Worm (Caenorhabditis elegans) whole organism, young adult: ENCODE measurements around the gene eri-5.

ENCODE experiments used
- B0035.1 ChIP-seq: sonication (generic microtip); optimal IDR thresholded peaks from 2 replicates; lab custom pipeline; 2016; ENCODE audit warnings: missing genetic modification characterization, mild to moderate bottlenecking, missing compliant biosample characterization, missing genotype, missing genetic modification reagents
- C17E4.6 ChIP-seq: fragments of 200-800 bp; sonication (Bioruptor generic); IDR thresholded peaks from 2 replicates; pipeline ENCODE4 v1.3.6; 2022; ENCODE audit warnings: missing genetic modification reagents, missing genetic modification characterization, missing compliant biosample characterization
- D2030.7 ChIP-seq: fragments of 200-800 bp; sonication (Bioruptor generic); IDR thresholded peaks from 2 replicates; pipeline ENCODE4 v1.3.6; 2022; ENCODE audit warnings: missing genetic modification reagents, missing genetic modification characterization, missing compliant biosample characterization
- F22D6.2 ChIP-seq: sonication (generic microtip); optimal IDR thresholded peaks from 2 replicates; lab custom pipeline; 2016; ENCODE audit warnings: mild to moderate bottlenecking, missing genetic modification characterization, missing compliant biosample characterization
- K11D2.4 ChIP-seq: fragments of 200-800 bp; sonication (Bioruptor generic); IDR thresholded peaks from 2 replicates; pipeline ENCODE4 v1.3.6; 2022; ENCODE audit warnings: missing genetic modification reagents, missing genetic modification characterization, missing compliant biosample characterization
- T26A5.8 ChIP-seq: sonication (generic microtip); optimal IDR thresholded peaks from 2 replicates; lab custom pipeline; 2016; ENCODE audit warnings: missing genetic modification characterization, missing compliant biosample characterization
- Y53G8AR.9 ChIP-seq: fragments of 200-800 bp; sonication (Bioruptor generic); conservative IDR thresholded peaks from 2 replicates; pipeline ENCODE4 v1.3.6; 2022; ENCODE audit warnings: missing genetic modification reagents, missing genetic modification characterization, missing compliant biosample characterization
- Y95B8A.8 ChIP-seq: fragments of 200-800 bp; sonication (Bioruptor generic); IDR thresholded peaks from 2 replicates; pipeline ENCODE4 v1.3.6; 2022; ENCODE audit warnings: missing genetic modification reagents, missing genetic modification characterization, missing compliant biosample characterization
- akir-1 ChIP-seq: fragments of 200-800 bp; sonication (Bioruptor generic); optimal IDR thresholded peaks from 2 replicates; lab custom pipeline; 2018; ENCODE audit warnings: mild to moderate bottlenecking, missing genetic modification characterization, moderate library complexity, missing compliant biosample characterization
- ama-1 ChIP-seq, 3 experiments: fragments of 150-350 bp in 1 of 3; sonication (generic microtip) in 2 of 3; optimal IDR thresholded peaks; 2 replicates each; lab custom pipeline; 2014 to 2018; ENCODE audit warnings: missing biosample characterization in 2 of 3, missing genetic modification characterization in 2 of 3, missing genetic modification reagents in 2 of 3
- aptf-3 ChIP-seq: fragments of 200-800 bp; sonication (Bioruptor generic); IDR thresholded peaks from 2 replicates; pipeline ENCODE4 v1.3.6; 2022; ENCODE audit warnings: missing genetic modification characterization, missing compliant biosample characterization
- athp-1 ChIP-seq: sonication (generic microtip); optimal IDR thresholded peaks from 2 replicates; lab custom pipeline; 2017; ENCODE audit warnings: mild to moderate bottlenecking, missing genetic modification characterization, missing compliant biosample characterization
- chd-7 ChIP-seq: sonication (generic microtip); optimal IDR thresholded peaks from 2 replicates; lab custom pipeline; 2016; ENCODE audit warnings: mild to moderate bottlenecking, missing genetic modification characterization, moderate library complexity, missing compliant biosample characterization
- dox-1 ChIP-seq: fragments of 200-800 bp; sonication (Bioruptor generic); IDR thresholded peaks from 2 replicates; pipeline ENCODE4 v1.3.6; 2022; ENCODE audit warnings: missing genetic modification reagents, missing genetic modification characterization, missing compliant biosample characterization
- dpl-1 ChIP-seq: fragments of 150-350 bp; optimal IDR thresholded peaks from 2 replicates; lab custom pipeline; 2014; ENCODE audit warnings: missing biosample characterization, missing genetic modification reagents, missing genetic modification characterization
- egl-18 ChIP-seq: fragments of 200-800 bp; sonication (Bioruptor generic); IDR thresholded peaks from 2 replicates; pipeline ENCODE4 v1.3.6; 2022; ENCODE audit warnings: missing genetic modification reagents, missing genetic modification characterization, missing compliant biosample characterization
- egrh-3 ChIP-seq: fragments of 200-800 bp; sonication (Bioruptor generic); IDR thresholded peaks from 2 replicates; pipeline ENCODE4 v1.3.6; 2022; ENCODE audit warnings: missing genetic modification reagents, missing genetic modification characterization, missing compliant biosample characterization
- ekl-4 ChIP-seq: fragments of 200-800 bp; sonication (Bioruptor generic); IDR thresholded peaks from 2 replicates; pipeline ENCODE4 v1.3.6; 2022; ENCODE audit warnings: missing genetic modification reagents, missing genetic modification characterization, missing compliant biosample characterization
- fkh-3 ChIP-seq: sonication (generic microtip); optimal IDR thresholded peaks from 2 replicates; lab custom pipeline; 2016; ENCODE audit warnings: mild to moderate bottlenecking, missing genetic modification characterization, missing compliant biosample characterization
- gei-17 ChIP-seq: fragments of 200-800 bp; sonication (Bioruptor generic); optimal IDR thresholded peaks from 2 replicates; lab custom pipeline; 2018; ENCODE audit warnings: mild to moderate bottlenecking, missing genetic modification characterization, missing compliant biosample characterization
- him-1 ChIP-seq: sonication (generic microtip); optimal IDR thresholded peaks from 2 replicates; lab custom pipeline; 2016; ENCODE audit warnings: missing genotype, missing genetic modification reagents, missing genetic modification characterization, missing compliant biosample characterization
- hlh-12 ChIP-seq: sonication (generic microtip); optimal IDR thresholded peaks from 2 replicates; lab custom pipeline; 2016; ENCODE audit warnings: missing genetic modification characterization, missing compliant biosample characterization
- hmg-20 ChIP-seq: fragments of 200-800 bp; sonication (Bioruptor generic); IDR thresholded peaks from 2 replicates; pipeline ENCODE4 v1.3.6; 2022; ENCODE audit warnings: missing genetic modification reagents, missing genetic modification characterization, missing compliant biosample characterization
- hsf-1 ChIP-seq: fragments of 200-800 bp; sonication (Bioruptor generic); IDR thresholded peaks from 2 replicates; pipeline ENCODE4 v1.3.6; 2022; ENCODE audit warnings: missing genetic modification reagents, missing genetic modification characterization, missing compliant biosample characterization
- lin-40 ChIP-seq: sonication (generic microtip); optimal IDR thresholded peaks from 2 replicates; lab custom pipeline; 2016; ENCODE audit warnings: missing genetic modification characterization, mild to moderate bottlenecking, missing compliant biosample characterization, missing genotype, missing genetic modification reagents
- lin-54 ChIP-seq: fragments of 200-800 bp; sonication (Bioruptor generic); optimal IDR thresholded peaks from 2 replicates; lab custom pipeline; 2018; ENCODE audit warnings: mild to moderate bottlenecking, missing genetic modification characterization, missing compliant biosample characterization
- lir-1 ChIP-seq: fragments of 200-800 bp; sonication (Bioruptor generic); conservative IDR thresholded peaks from 2 replicates; pipeline ENCODE4 v1.3.6; 2022; ENCODE audit warnings: missing genetic modification reagents, missing genetic modification characterization, missing compliant biosample characterization
- mcd-1 ChIP-seq: fragments of 200-800 bp; sonication (Bioruptor generic); IDR thresholded peaks from 2 replicates; pipeline ENCODE4 v1.3.6; 2022; ENCODE audit warnings: missing genetic modification reagents, missing genetic modification characterization, missing compliant biosample characterization
- mel-28 ChIP-seq: sonication (generic microtip); optimal IDR thresholded peaks from 2 replicates; lab custom pipeline; 2016; ENCODE audit warnings: borderline replicate concordance, mild to moderate bottlenecking, missing genetic modification characterization, missing compliant biosample characterization
- mes-4 ChIP-seq: sonication (generic microtip); optimal IDR thresholded peaks from 2 replicates; lab custom pipeline; 2016; ENCODE audit warnings: missing genotype, missing genetic modification characterization, missing compliant biosample characterization
- nfya-1 ChIP-seq: sonication (generic microtip); optimal IDR thresholded peaks from 2 replicates; lab custom pipeline; 2017; ENCODE audit warnings: antibody characterized with exemption, missing compliant biosample characterization, missing genetic modification characterization, borderline replicate concordance; ENCODE audit not compliant: insufficient read depth
- nfya-2 ChIP-seq: fragments of 200-800 bp; sonication (Bioruptor generic); IDR thresholded peaks from 2 replicates; pipeline ENCODE4 v1.3.6; 2022; ENCODE audit warnings: missing genetic modification reagents, missing genetic modification characterization, missing compliant biosample characterization
- nfyb-1 ChIP-seq: fragments of 200-800 bp; sonication (Bioruptor generic); IDR thresholded peaks from 2 replicates; pipeline ENCODE4 v1.3.6; 2022; ENCODE audit warnings: missing genetic modification reagents, missing genetic modification characterization, missing compliant biosample characterization
- nhr-27 ChIP-seq: fragments of 200-800 bp; sonication (Bioruptor generic); optimal IDR thresholded peaks from 2 replicates; lab custom pipeline; 2018; ENCODE audit warnings: mild to moderate bottlenecking, missing genetic modification characterization, moderate library complexity, missing compliant biosample characterization
- nhr-80 ChIP-seq: sonication (generic microtip); optimal IDR thresholded peaks from 2 replicates; lab custom pipeline; 2016; ENCODE audit warnings: missing genetic modification characterization, missing compliant biosample characterization
- pbrm-1 ChIP-seq: fragments of 200-800 bp; sonication (Bioruptor generic); IDR thresholded peaks from 2 replicates; pipeline ENCODE4 v1.3.6; 2022; ENCODE audit warnings: missing genetic modification reagents, missing genetic modification characterization, missing compliant biosample characterization
- rcor-1 ChIP-seq: fragments of 200-800 bp; sonication (Bioruptor generic); IDR thresholded peaks from 2 replicates; pipeline ENCODE4 v1.3.6; 2022; ENCODE audit warnings: missing genetic modification reagents, missing genetic modification characterization, missing compliant biosample characterization
- rec-8 ChIP-seq, 2 experiments: sonication (generic microtip); optimal IDR thresholded peaks; 2 replicates each; lab custom pipeline; 2016; ENCODE audit warnings: mild to moderate bottlenecking in 2 of 2, missing genetic modification characterization in 2 of 2, missing genetic modification reagents in 2 of 2, missing genotype in 2 of 2, missing biosample characterization in 1 of 2, missing compliant biosample characterization in 1 of 2, moderate library complexity in 1 of 2
- rpc-1 ChIP-seq, 2 experiments: fragments of 150-350 bp in 1 of 2; sonication (generic microtip) in 1 of 2; optimal IDR thresholded peaks; 2 replicates each; lab custom pipeline; 2014 to 2018; ENCODE audit warnings: missing biosample characterization in 1 of 2, missing genetic modification characterization in 1 of 2, missing genetic modification reagents in 1 of 2, missing genotype in 1 of 2
- snpc-4 ChIP-seq, 5 experiments: fragments of 150-350 bp in 1 of 5; sonication (generic microtip) in 4 of 5; optimal IDR thresholded peaks; 2 replicates each; lab custom pipeline; 2014 to 2018; ENCODE audit warnings: missing genetic modification characterization in 5 of 5, missing biosample characterization in 3 of 5, antibody characterized with exemption in 2 of 5, mild to moderate bottlenecking in 2 of 5, missing compliant biosample characterization in 2 of 5, missing genotype in 2 of 5, moderate library complexity in 2 of 5, missing genetic modification reagents in 1 of 5
- unc-62 ChIP-seq: fragments of 150-350 bp; optimal IDR thresholded peaks from 2 replicates; lab custom pipeline; 2014; ENCODE audit warnings: missing biosample characterization, missing genetic modification reagents, missing genetic modification characterization
- xnd-1 ChIP-seq: sonication (generic microtip); optimal IDR thresholded peaks from 2 replicates; lab custom pipeline; 2016; ENCODE audit warnings: missing genotype, missing genetic modification reagents, missing genetic modification characterization, missing compliant biosample characterization
- zim-3 ChIP-seq: sonication (generic microtip); optimal IDR thresholded peaks from 2 replicates; lab custom pipeline; 2017; ENCODE audit warnings: mild to moderate bottlenecking, missing genetic modification characterization, moderate library complexity, missing compliant biosample characterization
- ztf-22 ChIP-seq: fragments of 200-800 bp; sonication (Bioruptor generic); optimal IDR thresholded peaks from 2 replicates; lab custom pipeline; 2018; ENCODE audit warnings: mild to moderate bottlenecking, missing genetic modification characterization, moderate library complexity, missing compliant biosample characterization
- ztf-25 ChIP-seq: fragments of 200-800 bp; sonication (Bioruptor generic); IDR thresholded peaks from 2 replicates; pipeline ENCODE4 v1.3.6; 2022; ENCODE audit warnings: missing genetic modification reagents, missing genetic modification characterization, missing compliant biosample characterization
- ztf-3 ChIP-seq: fragments of 200-800 bp; sonication (Bioruptor generic); optimal IDR thresholded peaks from 2 replicates; lab custom pipeline; 2018; ENCODE audit warnings: mild to moderate bottlenecking, missing genetic modification characterization, missing compliant biosample characterization
- ztf-6 ChIP-seq: fragments of 200-800 bp; sonication (Bioruptor generic); IDR thresholded peaks from 2 replicates; pipeline ENCODE4 v1.3.6; 2022; ENCODE audit warnings: missing genetic modification reagents, missing genetic modification characterization, missing compliant biosample characterization

The eri-5 gene

ce11 chrIV:2388949-2389495 is 1.6 kb upstream of the eri-5 start, which contains the start of gene trap-3:
TSS of gene trap-3 (plus strand) at chrIV:2389445.
- TF ChIP-seq egrh-3 (GFP tag; lab: Robert Waterston, UW) (peak; percentile 71), D2030.7 (GFP tag; lab: Robert Waterston, UW) (peak; percentile 96), him-1 (tag; lab: Kevin White, UChicago) (peak; percentile 89), rec-8 (tag; optimal IDR thresholded peaks at IDR 0.05; lab: Kevin White, UChicago) (peak in 1 of 2 experiments; percentile 59), hmg-20 (GFP tag; lab: Robert Waterston, UW) (peak; percentile 86), rpc-1 (optimal IDR thresholded peaks at IDR 0.05; lab: Kevin White, UChicago) (peak; percentile 7), rpc-1 (tag; optimal IDR thresholded peaks at IDR 0.05; lab: Kevin White, UChicago) (no peak), ekl-4 (GFP tag; lab: Robert Waterston, UW) (peak; percentile 97), ztf-3 (GFP tag; lab: Kevin White, UChicago) (peak; percentile 82), snpc-4 (GFP tag; optimal IDR thresholded peaks at IDR 0.05; lab: Kevin White, UChicago) (peak; percentile 64), snpc-4 (tag; optimal IDR thresholded peaks at IDR 0.05; lab: Kevin White, UChicago) (peak; percentile 84 to 88 (median 88)), ztf-25 (GFP tag; lab: Robert Waterston, UW) (no peak), B0035.1 (tag; lab: Kevin White, UChicago) (peak; percentile 83), Y53G8AR.9 (peak; percentile 98), ztf-6 (peak; percentile 89), dpl-1 (GFP tag; lab: Kevin White, UChicago) (peak; percentile 66), lin-54 (GFP tag; lab: Kevin White, UChicago) (peak; percentile 97), nfya-1 (no peak), unc-62 (GFP tag; lab: Kevin White, UChicago) (peak; percentile 22), ama-1 (optimal IDR thresholded peaks at IDR 0.05; lab: Kevin White, UChicago) (no peak), ama-1 (GFP tag; optimal IDR thresholded peaks at IDR 0.05; lab: Kevin White, UChicago) (peak in 1 of 2 experiments; percentile 61), athp-1 (tag; lab: Kevin White, UChicago) (peak; percentile 92), egl-18 (peak; percentile 69; the same call in 1 of the 2 replicates), zim-3 (tag; lab: Kevin White, UChicago) (peak; percentile 38), K11D2.4 (GFP tag; lab: Robert Waterston, UW) (peak; percentile 94), C17E4.6 (GFP tag; lab: Robert Waterston, UW) (peak; percentile 92), mel-28 (peak; percentile 68), pbrm-1 (GFP tag; lab: Robert Waterston, UW) (peak; percentile 96), hlh-12 (tag; lab: Kevin White, UChicago) (no peak), nhr-27 (peak; percentile 38), chd-7 (tag; lab: Kevin White, UChicago) (peak; percentile 95), mes-4 (tag; lab: Kevin White, UChicago) (no peak), dox-1 (GFP tag; lab: Robert Waterston, UW) (peak; percentile 99), lin-40 (tag; lab: Kevin White, UChicago) (peak; percentile 97), F22D6.2 (tag; lab: Kevin White, UChicago) (peak; percentile 86), Y95B8A.8 (GFP tag; lab: Robert Waterston, UW) (peak; percentile 95), xnd-1 (tag; lab: Kevin White, UChicago) (peak; percentile 52), T26A5.8 (no peak), mcd-1 (GFP tag; lab: Robert Waterston, UW) (peak; percentile 98), nfyb-1 (peak; percentile 99), nhr-80 (tag; lab: Kevin White, UChicago) (peak; percentile 99), rcor-1 (GFP tag; lab: Robert Waterston, UW) (peak; percentile 96), aptf-3 (GFP tag; lab: Robert Waterston, UW) (no peak), gei-17 (GFP tag; lab: Kevin White, UChicago) (peak; percentile 83), nfya-2 (GFP tag; lab: Robert Waterston, UW) (0 out of 2 replicates have a peak, but pooled peaks have one; percentile 46), lir-1 (peak; percentile 93), fkh-3 (tag; lab: Kevin White, UChicago) (no peak), hsf-1 (GFP tag; lab: Robert Waterston, UW) (peak; percentile 75), akir-1 (GFP tag; lab: Kevin White, UChicago) (no peak), ztf-22 (GFP tag; lab: Kevin White, UChicago) (peak; percentile 96)
